Worm (Caenorhabditis elegans): ENCODE data around the gene K01D12.9.

- no peak for TF ChIP-seq elt-1 (tag; optimal IDR thresholded peaks at IDR 0.05)
- TF ChIP-seq unc-62 (GFP tag; optimal IDR thresholded peaks at IDR 0.05): no peak
- TF ChIP-seq nhr-11 (tag; optimal IDR thresholded peaks at IDR 0.05): no peak
- no peak for TF ChIP-seq nhr-28 (tag; optimal IDR thresholded peaks at IDR 0.05)
- TF ChIP-seq nhr-67 (tag; optimal IDR thresholded peaks at IDR 0.05): no peak
- TF ChIP-seq snpc-4 (tag; optimal IDR thresholded peaks at IDR 0.05): no peak
Measured at ce11 chrV:12427826-12428225, 23.4 kb upstream of the K01D12.9 start.

All from whole organism, L3 larva.